Fruit fly (Drosophila melanogaster): Measurements from ENCODE around the gene Jon25Bii.

The Jon25Bii gene

dm6 chr2L:4965420-4965819 is 12.5 kb upstream of the Jon25Bii start, which contains the start of gene CG34125 (continued):
- TF ChIP-seq ERR (GFP tag; optimal IDR thresholded peaks at IDR 0.05), result no peak
- no peak for TF ChIP-seq fd3F (GFP tag; optimal IDR thresholded peaks at IDR 0.05)
- TF ChIP-seq Poxn (GFP tag; IDR thresholded peaks at IDR 0.05), result no peak
- no peak for TF ChIP-seq D (optimal IDR thresholded peaks at IDR 0.05)
- TF ChIP-seq D (GFP tag; optimal IDR thresholded peaks at IDR 0.05), result no peak
- peak; percentile 10 for TF ChIP-seq ems (GFP tag; optimal IDR thresholded peaks at IDR 0.05)
- peak; percentile 32; the same call in 1 of the 2 replicates for TF ChIP-seq slbo (GFP tag; IDR thresholded peaks at IDR 0.05)
- TF ChIP-seq CG15514 (GFP tag; optimal IDR thresholded peaks at IDR 0.05), result peak; percentile 81
- no peak for TF ChIP-seq Atf3 (GFP tag; optimal IDR thresholded peaks at IDR 0.05)
- TF ChIP-seq mirr (GFP tag; optimal IDR thresholded peaks at IDR 0.05), result no peak
- TF ChIP-seq CG3847 (GFP tag; IDR thresholded peaks at IDR 0.05), result peak; percentile 26; the same call in 1 of the 2 replicates
- TF ChIP-seq CG34376 (GFP tag; optimal IDR thresholded peaks at IDR 0.05), result no peak
- TF ChIP-seq Deaf1 (tag; optimal IDR thresholded peaks at IDR 0.05), result no peak
- no peak for TF ChIP-seq Ptx1 (GFP tag; IDR thresholded peaks at IDR 0.05)
- TF ChIP-seq lilli (GFP tag; optimal IDR thresholded peaks at IDR 0.05), result no peak
- TF ChIP-seq Fer1 (GFP tag; optimal IDR thresholded peaks at IDR 0.05), result no peak
- no peak for TF ChIP-seq Nf-YA (GFP tag; IDR thresholded peaks at IDR 0.05)
- TF ChIP-seq CG3726 (GFP tag; IDR thresholded peaks at IDR 0.05), result no peak
- TF ChIP-seq Ets97D (GFP tag; optimal IDR thresholded peaks at IDR 0.05), result no peak
- TF ChIP-seq Ets65A (GFP tag), result peak; percentile 82
- no peak for TF ChIP-seq Side (GFP tag; optimal IDR thresholded peaks at IDR 0.05)
- no peak for TF ChIP-seq Neu2 (GFP tag; optimal IDR thresholded peaks at IDR 0.05; ENCODE audit: borderline replicate concordance)
- no peak for TF ChIP-seq Dp (GFP tag; optimal IDR thresholded peaks at IDR 0.05)
- TF ChIP-seq CG12659 (GFP tag; optimal IDR thresholded peaks at IDR 0.05), result no peak
- no peak for TF ChIP-seq pum (GFP tag; optimal IDR thresholded peaks at IDR 0.05)
- TF ChIP-seq onecut (GFP tag; IDR thresholded peaks at IDR 0.05), result no peak
- TF ChIP-seq CG11456 (GFP tag; IDR thresholded peaks at IDR 0.05), result 0 out of 3 replicates have a peak, but pooled peaks have one; percentile 47
- TF ChIP-seq CG18764 (GFP tag; optimal IDR thresholded peaks at IDR 0.05), result no peak
- no peak for TF ChIP-seq ac (GFP tag; optimal IDR thresholded peaks at IDR 0.05)
- TF ChIP-seq dati (GFP tag; IDR thresholded peaks at IDR 0.05), result no peak

dm6 chr2L:4958111-4958510 is 5.2 kb upstream of the Jon25Bii start, which contains the start of gene CG34124:
Gene CG34124, plus strand, starts transcription at chr2L:4958411.
- TF ChIP-seq klu (GFP tag; IDR thresholded peaks at IDR 0.05) (no peak), br (optimal IDR thresholded peaks at IDR 0.05) (no peak), ems (GFP tag; optimal IDR thresholded peaks at IDR 0.05) (no peak), zfh1 (GFP tag; IDR thresholded peaks at IDR 0.05) (no peak), CG18262 (tag; optimal IDR thresholded peaks at IDR 0.05) (no peak), CG15073 (GFP tag; optimal IDR thresholded peaks at IDR 0.05) (no peak), CG17359 (tag; optimal IDR thresholded peaks at IDR 0.05) (no peak), otp (GFP tag; IDR thresholded peaks at IDR 0.05) (no peak), tll (GFP tag; optimal IDR thresholded peaks at IDR 0.05) (no peak), CG6791 (GFP tag; IDR thresholded peaks at IDR 0.05; ENCODE audit: partially characterized antibody) (no peak), shn (GFP tag; optimal IDR thresholded peaks at IDR 0.05) (no peak), ham (GFP tag; IDR thresholded peaks at IDR 0.05) (no peak), grn (GFP tag; optimal IDR thresholded peaks at IDR 0.05) (no peak), fd102C (GFP tag; optimal IDR thresholded peaks at IDR 0.05) (no peak), Deaf1 (tag; optimal IDR thresholded peaks at IDR 0.05) (no peak), CG3995 (GFP tag; optimal IDR thresholded peaks at IDR 0.05) (no peak)

Data from whole organism, embryonic.